Worm (Caenorhabditis elegans) whole organism, L4 larva: ENCODE results near the gene T23B7.3.

Experiments
- D1046.2 ChIP-seq: fragments of 200-800 bp; sonication (Bioruptor generic); IDR thresholded peaks from 2 replicates; pipeline ENCODE4 v1.3.6; 2022; ENCODE audit warnings: missing genetic modification characterization, missing compliant biosample characterization
- F10B5.3 ChIP-seq: sonication (generic microtip); optimal IDR thresholded peaks from 2 replicates; lab custom pipeline; 2016; ENCODE audit warnings: mild to moderate bottlenecking, missing genetic modification characterization, missing compliant biosample characterization
- F37D6.2 ChIP-seq: sonication (generic microtip); optimal IDR thresholded peaks from 2 replicates; lab custom pipeline; 2016; ENCODE audit warnings: mild to moderate bottlenecking, missing genetic modification characterization, missing compliant biosample characterization
- F49E8.2 ChIP-seq: sonication (generic microtip); optimal IDR thresholded peaks from 2 replicates; lab custom pipeline; 2016; ENCODE audit warnings: missing compliant biosample characterization, mild to moderate bottlenecking, missing genetic modification characterization, borderline replicate concordance
- T26A8.4 ChIP-seq: fragments of 200-800 bp; sonication (Bioruptor generic); IDR thresholded peaks from 2 replicates; pipeline ENCODE4 v1.3.6; 2022; ENCODE audit warnings: missing genetic modification characterization, missing compliant biosample characterization
- Y48G9A.11 ChIP-seq: fragments of 200-800 bp; sonication (Bioruptor generic); IDR thresholded peaks from 2 replicates; pipeline ENCODE4 v1.3.6; 2022; ENCODE audit warnings: missing genetic modification reagents, missing genetic modification characterization, missing compliant biosample characterization
- aly-2 ChIP-seq: sonication (generic microtip); optimal IDR thresholded peaks from 2 replicates; lab custom pipeline; 2018; ENCODE audit warnings: missing biosample characterization, missing genetic modification characterization
- ama-1 ChIP-seq: fragments of 150-350 bp; optimal IDR thresholded peaks from 2 replicates; lab custom pipeline; 2014; ENCODE audit warnings: inconsistent platforms, mixed read lengths
- ceh-20 ChIP-seq: fragments of 200-800 bp; sonication (Bioruptor generic); IDR thresholded peaks from 2 replicates; pipeline ENCODE4 v1.3.6; 2022; ENCODE audit warnings: missing genetic modification reagents, missing genetic modification characterization, missing compliant biosample characterization
- daf-16 ChIP-seq, 3 experiments: sonication (generic microtip); optimal IDR thresholded peaks; 2 replicates each; lab custom pipeline; 2016 to 2017; ENCODE audit warnings: missing genetic modification characterization in 3 of 3, missing genetic modification reagents in 3 of 3, mild to moderate bottlenecking in 2 of 3, missing compliant biosample characterization in 2 of 3, missing biosample characterization in 1 of 3, moderate library complexity in 1 of 3
- dmd-6 ChIP-seq: fragments of 200-800 bp; sonication (Bioruptor generic); IDR thresholded peaks from 2 replicates; pipeline ENCODE4 v1.3.6; 2022; ENCODE audit warnings: missing genetic modification reagents, missing genetic modification characterization, missing compliant biosample characterization
- dmd-9 ChIP-seq: fragments of 200-800 bp; sonication (Bioruptor generic); IDR thresholded peaks from 2 replicates; pipeline ENCODE4 v1.3.6; 2022; ENCODE audit warnings: missing genetic modification reagents, missing genetic modification characterization, missing compliant biosample characterization
- duxl-1 ChIP-seq: sonication (generic microtip); optimal IDR thresholded peaks from 2 replicates; lab custom pipeline; 2016; ENCODE audit warnings: mild to moderate bottlenecking, missing genetic modification characterization, moderate library complexity, missing compliant biosample characterization; ENCODE audit not compliant: poor library complexity
- dve-1 ChIP-seq: sonication (generic microtip); optimal IDR thresholded peaks from 2 replicates; lab custom pipeline; 2017; ENCODE audit warnings: antibody characterized with exemption, mild to moderate bottlenecking, missing genetic modification characterization, missing compliant biosample characterization; ENCODE audit not compliant: insufficient read depth
- egl-27 ChIP-seq: sonication (generic microtip); optimal IDR thresholded peaks from 3 replicates; lab custom pipeline; 2017; ENCODE audit warnings: missing biosample characterization, missing genetic modification reagents, missing genetic modification characterization
- egl-43 ChIP-seq: fragments of 200-800 bp; sonication (Bioruptor generic); IDR thresholded peaks from 2 replicates; pipeline ENCODE4 v1.3.6; 2022; ENCODE audit warnings: missing genetic modification reagents, missing genetic modification characterization, missing compliant biosample characterization
- fos-1 ChIP-seq: fragments of 150-350 bp; optimal IDR thresholded peaks from 2 replicates; lab custom pipeline; 2014; ENCODE audit warnings: missing biosample characterization, missing genetic modification characterization
- gei-8 ChIP-seq: fragments of 200-800 bp; sonication (Bioruptor generic); optimal IDR thresholded peaks from 2 replicates; lab custom pipeline; 2018; ENCODE audit warnings: mild to moderate bottlenecking, missing genetic modification characterization, missing compliant biosample characterization
- hlh-11 ChIP-seq: fragments of 200-800 bp; sonication (Bioruptor generic); optimal IDR thresholded peaks from 2 replicates; lab custom pipeline; 2018; ENCODE audit warnings: mild to moderate bottlenecking, missing genetic modification characterization, missing compliant biosample characterization
- hlh-30 ChIP-seq: sonication (generic microtip); optimal IDR thresholded peaks from 2 replicates; lab custom pipeline; 2017; ENCODE audit warnings: antibody characterized with exemption, mild to moderate bottlenecking, missing genetic modification characterization, missing compliant biosample characterization; ENCODE audit not compliant: insufficient read depth
- hmg-1.1 ChIP-seq: fragments of 200-800 bp; sonication (Bioruptor generic); IDR thresholded peaks from 2 replicates; pipeline ENCODE4 v1.3.6; 2022; ENCODE audit warnings: missing genetic modification reagents, missing genetic modification characterization, missing compliant biosample characterization
- lim-7 ChIP-seq: fragments of 200-800 bp; sonication (Bioruptor generic); IDR thresholded peaks from 2 replicates; pipeline ENCODE4 v1.3.6; 2022; ENCODE audit warnings: missing genetic modification characterization, missing compliant biosample characterization
- lin-38 ChIP-seq: fragments of 200-800 bp; sonication (Bioruptor generic); IDR thresholded peaks from 2 replicates; pipeline ENCODE4 v1.3.6; 2022; ENCODE audit warnings: missing genetic modification reagents, missing genetic modification characterization, missing compliant biosample characterization
- lir-3 ChIP-seq: sonication (generic microtip); optimal IDR thresholded peaks from 2 replicates; lab custom pipeline; 2016; ENCODE audit warnings: mild to moderate bottlenecking, missing genetic modification characterization, missing compliant biosample characterization
- madf-9 ChIP-seq: fragments of 200-800 bp; sonication (Bioruptor generic); conservative IDR thresholded peaks from 2 replicates; pipeline ENCODE4 v1.3.6; 2022; ENCODE audit warnings: missing genetic modification reagents, missing genetic modification characterization, missing compliant biosample characterization
- mdl-1 ChIP-seq, 2 experiments: fragments of 150-350 bp in 1 of 2; sonication (generic microtip) in 1 of 2; optimal IDR thresholded peaks; 2 replicates each; lab custom pipeline; 2014 to 2017; ENCODE audit warnings: missing biosample characterization in 2 of 2, missing genetic modification characterization in 2 of 2
- mep-1 ChIP-seq: fragments of 150-350 bp; sonication (generic microtip); optimal IDR thresholded peaks from 3 replicates; lab custom pipeline; 2014; ENCODE audit warnings: missing biosample characterization, missing genetic modification characterization
- mxl-3 ChIP-seq: fragments of 200-800 bp; sonication (Bioruptor generic); optimal IDR thresholded peaks from 2 replicates; lab custom pipeline; 2018; ENCODE audit warnings: mild to moderate bottlenecking, missing genetic modification characterization, missing compliant biosample characterization
- nhr-111 ChIP-seq: fragments of 200-800 bp; sonication (Bioruptor generic); optimal IDR thresholded peaks from 2 replicates; lab custom pipeline; 2018; ENCODE audit warnings: mild to moderate bottlenecking, missing genetic modification characterization, missing compliant biosample characterization
- nhr-237 ChIP-seq: sonication (generic microtip); optimal IDR thresholded peaks from 2 replicates; lab custom pipeline; 2017; ENCODE audit warnings: missing biosample characterization, missing genetic modification characterization
- nhr-25 ChIP-seq: sonication (generic microtip); optimal IDR thresholded peaks from 2 replicates; lab custom pipeline; 2017; ENCODE audit warnings: missing genetic modification characterization, mild to moderate bottlenecking, missing compliant biosample characterization, antibody characterized with exemption, moderate library complexity, borderline replicate concordance; ENCODE audit not compliant: insufficient read depth
- nhr-28 ChIP-seq: fragments of 150-350 bp; optimal IDR thresholded peaks from 2 replicates; lab custom pipeline; 2014; ENCODE audit warnings: missing biosample characterization, missing genetic modification characterization
- nhr-48 ChIP-seq: sonication (generic microtip); optimal IDR thresholded peaks from 2 replicates; lab custom pipeline; 2016; ENCODE audit warnings: mild to moderate bottlenecking, missing genetic modification characterization, missing compliant biosample characterization
- nhr-77 ChIP-seq: fragments of 150-350 bp; optimal IDR thresholded peaks from 2 replicates; lab custom pipeline; 2014; ENCODE audit warnings: missing biosample characterization, missing genetic modification characterization
- pha-4 ChIP-seq, 2 experiments: fragments of 150-350 bp in 1 of 2; fragments of 200-800 bp in 1 of 2; sonication (Bioruptor generic) in 1 of 2; IDR thresholded peaks in 1 of 2; optimal IDR thresholded peaks in 1 of 2; 2 replicates each; pipeline versions ENCODE4 v1.3.6 to Lab custom; 2014 to 2022; ENCODE audit warnings: missing genetic modification characterization in 2 of 2, missing genetic modification reagents in 2 of 2, missing biosample characterization in 1 of 2, missing compliant biosample characterization in 1 of 2
- php-3 ChIP-seq: fragments of 200-800 bp; sonication (Bioruptor generic); IDR thresholded peaks from 2 replicates; pipeline ENCODE4 v1.3.6; 2022; ENCODE audit warnings: missing genetic modification reagents, missing genetic modification characterization, missing compliant biosample characterization
- set-16 ChIP-seq: fragments of 200-800 bp; sonication (Bioruptor generic); IDR thresholded peaks from 2 replicates; pipeline ENCODE4 v1.3.6; 2022; ENCODE audit warnings: missing genetic modification reagents, missing genetic modification characterization, missing compliant biosample characterization
- skn-1 ChIP-seq: fragments of 150-350 bp; optimal IDR thresholded peaks from 2 replicates; lab custom pipeline; 2014; ENCODE audit warnings: missing biosample characterization, missing genetic modification characterization
- spr-1 ChIP-seq: sonication (generic microtip); optimal IDR thresholded peaks from 2 replicates; lab custom pipeline; 2016; ENCODE audit warnings: mild to moderate bottlenecking, missing genetic modification characterization, missing compliant biosample characterization
- tag-97 ChIP-seq: fragments of 200-800 bp; sonication (Bioruptor generic); IDR thresholded peaks from 2 replicates; pipeline ENCODE4 v1.3.6; 2022; ENCODE audit warnings: missing genetic modification characterization, missing compliant biosample characterization
- tra-1 ChIP-seq: fragments of 200-800 bp; sonication (Bioruptor generic); IDR thresholded peaks from 2 replicates; pipeline ENCODE4 v1.3.6; 2022; ENCODE audit warnings: missing genetic modification reagents, missing genetic modification characterization, missing compliant biosample characterization
- unc-130 ChIP-seq: sonication (generic microtip); optimal IDR thresholded peaks from 2 replicates; lab custom pipeline; 2016; ENCODE audit warnings: missing genetic modification reagents, missing genetic modification characterization, missing compliant biosample characterization
- unc-39 ChIP-seq: sonication (generic microtip); optimal IDR thresholded peaks from 2 replicates; lab custom pipeline; 2017; ENCODE audit warnings: missing biosample characterization, missing genetic modification characterization
- zip-11 ChIP-seq: fragments of 200-800 bp; sonication (Bioruptor generic); IDR thresholded peaks from 2 replicates; pipeline ENCODE4 v1.3.6; 2022; ENCODE audit warnings: missing genetic modification characterization, missing compliant biosample characterization
- ztf-11 ChIP-seq: fragments of 150-350 bp; optimal IDR thresholded peaks from 2 replicates; lab custom pipeline; 2014; ENCODE audit warnings: missing biosample characterization, missing genetic modification characterization

Gene T23B7.3

DNA sequence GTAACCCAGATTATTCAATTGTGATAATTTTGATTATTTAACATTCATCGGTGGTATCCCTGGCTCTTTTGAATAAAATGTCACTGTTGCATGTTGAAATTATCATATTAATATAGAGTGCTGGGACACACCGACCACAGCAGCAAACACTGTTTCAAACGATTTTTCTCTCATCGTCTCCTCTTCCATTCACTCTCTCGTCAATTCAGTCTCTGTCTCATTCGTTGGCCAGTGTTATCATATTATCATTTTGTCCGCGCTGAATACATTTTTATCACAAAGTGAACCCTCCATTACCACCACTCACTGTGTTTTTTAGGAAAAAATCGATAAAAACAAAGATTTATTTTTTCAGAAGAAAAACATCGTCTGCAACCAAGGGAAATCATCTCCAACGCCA lies 7.1 kb downstream of the T23B7.3 start (continued):
- peak; percentile 36 for TF ChIP-seq hlh-30 (tag; lab: Kevin White, UChicago)
- TF ChIP-seq F49E8.2 (tag; lab: Kevin White, UChicago), result no peak
- no peak for TF ChIP-seq spr-1 (tag; lab: Kevin White, UChicago)
- no peak for TF ChIP-seq egl-27 (tag; lab: Kevin White, UChicago)
- TF ChIP-seq nhr-48 (tag; lab: Kevin White, UChicago), result no peak
- peak; percentile 78 for TF ChIP-seq nhr-28 (tag; lab: Kevin White, UChicago)
- peak; percentile 48 for TF ChIP-seq dve-1 (tag; lab: Kevin White, UChicago)
- TF ChIP-seq nhr-111, result no peak
- TF ChIP-seq T26A8.4, result no peak
- TF ChIP-seq unc-39, result no peak
- no peak for TF ChIP-seq F37D6.2 (tag; lab: Kevin White, UChicago)
- no peak for TF ChIP-seq tag-97 (GFP tag; lab: Robert Waterston, UW)
- no peak for TF ChIP-seq skn-1 (tag; lab: Kevin White, UChicago)
- no peak for TF ChIP-seq duxl-1
- no peak for TF ChIP-seq dmd-9
- TF ChIP-seq mdl-1 (tag; optimal IDR thresholded peaks at IDR 0.05; lab: Kevin White, UChicago), result peak in 1 of 2 experiments; percentile 1
- peak; percentile 67 for TF ChIP-seq hlh-11 (tag; lab: Kevin White, UChicago)
- TF ChIP-seq lir-3 (tag; lab: Kevin White, UChicago), result no peak
- TF ChIP-seq nhr-77 (tag; lab: Kevin White, UChicago), result peak; percentile 23
- TF ChIP-seq mep-1, result no peak
- peak; percentile 61 for TF ChIP-seq mxl-3 (GFP tag; lab: Kevin White, UChicago)
- TF ChIP-seq tra-1, result no peak
- TF ChIP-seq nhr-237 (tag; lab: Kevin White, UChicago), result no peak
- no peak for TF ChIP-seq F10B5.3 (tag; lab: Kevin White, UChicago)
- TF ChIP-seq hmg-1.1 (GFP tag; lab: Robert Waterston, UW), result no peak
- TF ChIP-seq unc-130, result no peak
- no peak for TF ChIP-seq nhr-25
- TF ChIP-seq fos-1 (tag; lab: Kevin White, UChicago), result no peak
- peak; percentile 52; the same call in 1 of the 2 replicates for TF ChIP-seq dmd-6 (GFP tag; lab: Robert Waterston, UW)
- TF ChIP-seq ztf-11 (tag; lab: Kevin White, UChicago), result no peak
- TF ChIP-seq ceh-20 (GFP tag; lab: Robert Waterston, UW), result no peak; the same call in 1 of the 2 replicates
- TF ChIP-seq lim-7 (GFP tag; lab: Robert Waterston, UW), result no peak
- TF ChIP-seq, all 104 proteins: peak for 15

DNA sequence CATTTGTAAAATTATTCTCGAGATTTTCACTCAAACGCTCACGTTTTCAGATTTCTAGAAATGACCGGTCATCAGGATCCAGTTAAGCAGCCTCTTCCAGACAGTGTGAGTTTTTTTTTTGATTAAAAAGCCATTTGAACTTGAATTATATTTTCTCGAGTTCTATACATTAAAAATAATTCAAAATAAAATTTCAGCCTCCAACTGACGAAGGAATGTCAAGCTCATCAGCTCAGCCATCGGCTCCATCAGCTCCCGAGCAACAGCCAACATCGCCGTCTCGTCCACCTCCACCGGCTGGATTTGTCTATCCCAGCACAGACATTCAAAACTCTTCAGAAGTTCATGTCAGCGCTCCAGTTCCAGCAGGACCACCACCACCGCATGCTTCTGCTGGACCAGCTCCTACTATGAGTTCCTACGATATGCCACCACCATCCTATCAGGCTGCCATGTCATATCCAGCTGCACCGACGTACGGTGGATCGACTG lies 7.9 kb downstream of the T23B7.3 start, which contains the start of gene F11G11.5:
F11G11.5 (plus strand) TSS at position 51 of the 492 bp plus-strand sequence.
- TF ChIP-seq lin-38 (peak; percentile 35; the same call in 1 of the 2 replicates), daf-16 (GFP tag; optimal IDR thresholded peaks at IDR 0.05; lab: Kevin White, UChicago) (no peak), daf-16 (tag; optimal IDR thresholded peaks at IDR 0.05; lab: Kevin White, UChicago) (peak; percentile 1), gei-8 (GFP tag; lab: Kevin White, UChicago) (no peak), dmd-6 (GFP tag; lab: Robert Waterston, UW) (no peak), egl-43 (GFP tag; lab: Robert Waterston, UW) (peak; percentile 67; the same call in 1 of the 2 replicates), D1046.2 (GFP tag; lab: Robert Waterston, UW) (0 out of 2 replicates have a peak, but pooled peaks have one; percentile 48), set-16 (GFP tag; lab: Robert Waterston, UW) (peak; percentile 67), madf-9 (GFP tag; lab: Robert Waterston, UW) (no peak), zip-11 (GFP tag; lab: Robert Waterston, UW) (no peak), hlh-30 (tag; lab: Kevin White, UChicago) (no peak), Y48G9A.11 (GFP tag; lab: Robert Waterston, UW) (0 out of 2 replicates have a peak, but pooled peaks have one; percentile 33), T26A8.4 (peak; percentile 70), php-3 (GFP tag; lab: Robert Waterston, UW) (0 out of 2 replicates have a peak, but pooled peaks have one; percentile 6), aly-2 (tag; lab: Kevin White, UChicago) (no peak), ama-1 (lab: Kevin White, UChicago) (peak; percentile 25), pha-4 (GFP tag; IDR thresholded peaks at IDR 0.05; lab: Robert Waterston, UW) (peak; percentile 30; the same call in 1 of the 2 replicates), pha-4 (tag; optimal IDR thresholded peaks at IDR 0.05; lab: Kevin White, UChicago) (no peak)
